Fruit fly (Drosophila melanogaster): Measurements from ENCODE around the gene CG15373.

DNA sequence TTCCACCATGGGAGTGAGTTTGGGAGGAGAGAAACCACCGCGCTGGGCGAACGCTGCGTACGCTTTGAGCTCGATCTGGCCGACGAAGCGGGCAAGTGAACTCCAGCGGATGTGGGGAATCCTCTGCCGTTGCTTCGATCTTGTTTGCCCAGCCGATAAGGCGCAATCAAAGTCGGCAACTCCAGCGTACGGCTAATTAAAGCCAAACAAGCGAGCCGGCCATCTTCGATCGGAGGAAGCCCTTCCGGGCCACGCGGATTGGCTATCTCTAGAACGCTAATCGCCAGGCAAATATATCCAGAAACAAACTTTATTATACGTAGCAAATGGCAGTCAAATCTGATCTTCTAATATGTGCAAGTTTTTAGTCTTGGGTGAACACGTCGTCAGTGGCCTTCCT is 44.6 kb downstream of the CG15373 start, which contains the start of gene CG7536:
- no peak for TF ChIP-seq HLH106 (tag; optimal IDR thresholded peaks at IDR 0.05)
- TF ChIP-seq CG9705 (GFP tag; optimal IDR thresholded peaks at IDR 0.05), result no peak
- no peak for TF ChIP-seq CrebA (GFP tag; optimal IDR thresholded peaks at IDR 0.05; ENCODE audit: borderline replicate concordance)
- TF ChIP-seq pan (optimal IDR thresholded peaks at IDR 0.05), result no peak
- no peak for TF ChIP-seq br (GFP tag; optimal IDR thresholded peaks at IDR 0.05)
- TF ChIP-seq dmrt93B (GFP tag; optimal IDR thresholded peaks at IDR 0.05), result no peak
- TF ChIP-seq h (GFP tag; optimal IDR thresholded peaks at IDR 0.05), result no peak
- TF ChIP-seq OdsH (GFP tag; optimal IDR thresholded peaks at IDR 0.05), result no peak
- no peak for TF ChIP-seq Jra (GFP tag; optimal IDR thresholded peaks at IDR 0.05)

All from whole organism, wandering third instar larva.